Fruit fly (Drosophila melanogaster) whole organism, embryonic: ENCODE results near the gene CG11737.

ENCODE experiments used
- CG4424 ChIP-seq: fragments of 200-800 bp; sonication (Bioruptor generic); optimal IDR thresholded peaks from 3 replicates; lab custom pipeline; 2016; ENCODE audit warnings: missing biosample characterization, missing genetic modification characterization
- Hr78 ChIP-seq, 2 experiments: fragments of 200-800 bp in 1 of 2; fragments of >200 bp in 1 of 2; sonication (Bioruptor generic) in 1 of 2; optimal IDR thresholded peaks; 2 replicates each; lab custom pipeline; 2017 to 2019; ENCODE audit warnings: missing biosample characterization in 2 of 2, missing genetic modification characterization in 2 of 2, mild to moderate bottlenecking in 1 of 2, moderate library complexity in 1 of 2
- Oaz ChIP-seq: fragments of 200-800 bp; sonication (Bioruptor generic); IDR thresholded peaks from 2 replicates; pipeline ENCODE4 v1.3.6; 2022; ENCODE audit warnings: missing biosample characterization, missing genetic modification characterization

DNA sequence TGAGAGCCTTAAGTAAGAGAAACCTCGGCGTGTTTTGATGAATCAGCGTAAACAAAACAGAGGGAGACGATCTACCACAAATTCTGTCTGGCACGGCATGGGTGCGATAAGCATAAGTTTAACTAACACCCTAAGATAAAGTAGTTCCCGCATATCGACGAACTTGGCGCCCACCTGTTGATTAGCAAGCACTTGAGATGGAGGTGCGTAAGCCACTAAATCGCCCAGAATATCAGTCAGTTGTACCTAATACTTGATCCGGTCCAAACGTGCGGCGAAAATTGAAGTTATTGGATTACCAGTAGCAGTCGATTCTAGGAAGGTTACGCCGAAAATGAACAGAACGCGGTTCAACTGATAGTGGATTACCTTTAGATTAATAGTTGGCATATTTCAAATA lies 3.8 kb downstream of the CG11737 start, which contains the start of gene CG31454:
- TF ChIP-seq Hr78 (GFP tag; optimal IDR thresholded peaks at IDR 0.05; lab: Kevin White, UChicago) (no peak), Oaz (GFP tag; lab: Robert Waterston, UW) (no peak), CG4424 (GFP tag; lab: Kevin White, UChicago) (no peak)
